Fruit fly (Drosophila melanogaster) S2 (cell line): ENCODE data around the gene dj-1beta.

Experiments
- CG8478 ChIP-seq: fragments of >200 bp; optimal IDR thresholded peaks from 2 replicates; lab custom pipeline; 2018
- CTCF ChIP-seq, 2 experiments: fragments of >200 bp; optimal IDR thresholded peaks; 2 replicates each; lab custom pipeline; 2018

DNA sequence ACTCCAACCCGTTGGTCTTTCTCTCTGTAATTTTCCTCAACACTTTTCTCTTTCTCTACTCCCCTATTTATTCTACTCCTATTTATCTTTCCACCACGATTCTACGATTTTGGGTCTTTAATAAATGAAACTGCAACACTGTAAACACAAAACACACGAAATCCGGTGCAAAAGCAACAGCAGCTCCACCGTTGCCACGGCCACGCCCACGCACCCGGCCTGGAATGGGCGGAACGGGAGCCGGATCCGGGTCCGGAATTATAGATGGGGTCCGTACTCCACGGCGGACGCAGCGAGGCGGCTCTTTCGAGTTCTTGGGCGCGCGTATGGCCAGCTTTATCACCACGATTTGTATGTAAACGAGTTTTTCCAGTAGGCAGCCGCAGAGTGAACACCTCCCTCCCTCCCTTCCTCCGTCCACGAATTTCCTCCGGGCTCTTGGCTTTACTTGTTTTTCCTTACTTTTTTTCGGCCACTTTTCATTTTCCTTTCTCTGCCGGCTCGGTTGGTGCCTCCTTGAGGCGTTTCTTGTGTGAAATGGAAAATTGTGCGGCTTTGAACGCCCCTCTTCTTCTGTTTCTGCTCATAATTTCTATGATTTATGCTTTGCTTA is 13.9 kb downstream of the dj-1beta start:
- TF ChIP-seq CTCF (optimal IDR thresholded peaks at IDR 0.05; lab: Kevin White, UChicago): no peak
- no peak for TF ChIP-seq CG8478 (lab: Kevin White, UChicago)
